Fruit fly (Drosophila melanogaster): ENCODE results near the gene Tk.
A peak's percentile ranks its signal among the peaks of the same experiment; 100 is the strongest.

The Tk gene

dm6 chr3R:12010202-12010824 is 5.0 kb upstream of the Tk start, which contains the start of the genes KLHL18 and GCC185 (continued):
- TF ChIP-seq toy (GFP tag; IDR thresholded peaks at IDR 0.05) (peak; percentile 9; the same call in 1 of the 2 replicates), CG18011 (GFP tag; optimal IDR thresholded peaks at IDR 0.05) (no peak), gfzf (GFP tag; optimal IDR thresholded peaks at IDR 0.05) (peak; percentile 31), cwo (GFP tag; optimal IDR thresholded peaks at IDR 0.05) (peak; percentile 33), pnt (GFP tag; optimal IDR thresholded peaks at IDR 0.05) (peak; percentile 60), B-H2 (GFP tag; optimal IDR thresholded peaks at IDR 0.05) (peak; percentile 74), cad (GFP tag; optimal IDR thresholded peaks at IDR 0.05) (no peak), tgo (GFP tag; IDR thresholded peaks at IDR 0.05) (peak; percentile 69), CG17612 (GFP tag; IDR thresholded peaks at IDR 0.05) (no peak), CG11504 (tag; optimal IDR thresholded peaks at IDR 0.05) (peak; percentile 88), CG8290 (GFP tag; optimal IDR thresholded peaks at IDR 0.05) (peak; percentile 67), CG8290 (tag; optimal IDR thresholded peaks at IDR 0.05) (no peak), CG12659 (GFP tag; optimal IDR thresholded peaks at IDR 0.05) (peak; percentile 68), Elba2 (GFP tag; optimal IDR thresholded peaks at IDR 0.05) (peak; percentile 95), ara (GFP tag; IDR thresholded peaks at IDR 0.05) (peak; percentile 52; the same call in 1 of the 2 replicates), al (GFP tag; IDR thresholded peaks at IDR 0.05) (peak; percentile 83), CG4617 (GFP tag; optimal IDR thresholded peaks at IDR 0.05; ENCODE audit: borderline replicate concordance) (peak; percentile 80), Fer3 (tag; optimal IDR thresholded peaks at IDR 0.05) (peak; percentile 59), Usf (GFP tag; optimal IDR thresholded peaks at IDR 0.05) (peak; percentile 59), Hey (tag; optimal IDR thresholded peaks at IDR 0.05) (no peak), Dfd (GFP tag; optimal IDR thresholded peaks at IDR 0.05) (no peak), CG18619 (GFP tag; optimal IDR thresholded peaks at IDR 0.05) (peak; percentile 58), sisA (GFP tag; IDR thresholded peaks at IDR 0.05) (peak; percentile 78), CG4424 (GFP tag; optimal IDR thresholded peaks at IDR 0.05) (peak; percentile 78), kni (GFP tag; optimal IDR thresholded peaks at IDR 0.05) (no peak), nmo (GFP tag; optimal IDR thresholded peaks at IDR 0.05) (peak; percentile 91), dati (GFP tag; IDR thresholded peaks at IDR 0.05) (no peak), CG13894 (tag; optimal IDR thresholded peaks at IDR 0.05) (no peak), CG10274 (GFP tag; optimal IDR thresholded peaks at IDR 0.05) (no peak), CG12071 (GFP tag; optimal IDR thresholded peaks at IDR 0.05) (no peak), CG4854 (GFP tag; optimal IDR thresholded peaks at IDR 0.05) (peak; percentile 50), rib (GFP tag; IDR thresholded peaks at IDR 0.05) (no peak), zf30C (GFP tag; optimal IDR thresholded peaks at IDR 0.05) (no peak), pb (GFP tag; optimal IDR thresholded peaks at IDR 0.05) (no peak), Oaz (GFP tag; IDR thresholded peaks at IDR 0.05) (peak; percentile 38; the same call in 1 of the 2 replicates), CHES-1-like (GFP tag; optimal IDR thresholded peaks at IDR 0.05) (peak; percentile 47), Drgx (GFP tag; IDR thresholded peaks at IDR 0.05) (peak; percentile 30; the same call in 1 of the 2 replicates), Abd-B (GFP tag; optimal IDR thresholded peaks at IDR 0.05) (peak; percentile 92), disco-r (GFP tag; optimal IDR thresholded peaks at IDR 0.05) (no peak), kay (GFP tag; optimal IDR thresholded peaks at IDR 0.05) (peak; percentile 65), MTF-1 (GFP tag; optimal IDR thresholded peaks at IDR 0.05; ENCODE audit: borderline replicate concordance) (no peak), pzg (GFP tag; optimal IDR thresholded peaks at IDR 0.05) (peak; percentile 42), H2.0 (GFP tag; IDR thresholded peaks at IDR 0.05) (peak; percentile 46; the same call in 1 of the 2 replicates), danr (GFP tag; IDR thresholded peaks at IDR 0.05) (no peak), ase (GFP tag; IDR thresholded peaks at IDR 0.05) (0 out of 3 replicates have a peak, but pooled peaks have one; percentile 14), CG12391 (tag; optimal IDR thresholded peaks at IDR 0.05) (peak; percentile 86), ato (GFP tag; IDR thresholded peaks at IDR 0.05; ENCODE audit: partially characterized antibody) (0 out of 2 replicates have a peak, but pooled peaks have one; percentile 15), dmrt99B (tag; optimal IDR thresholded peaks at IDR 0.05) (no peak), seq (GFP tag; IDR thresholded peaks at IDR 0.05) (no peak), vvl (GFP tag; IDR thresholded peaks at IDR 0.05) (peak; percentile 73)
